Worm (Caenorhabditis elegans): ENCODE data around the gene gpd-3.

The gpd-3 gene

DNA sequence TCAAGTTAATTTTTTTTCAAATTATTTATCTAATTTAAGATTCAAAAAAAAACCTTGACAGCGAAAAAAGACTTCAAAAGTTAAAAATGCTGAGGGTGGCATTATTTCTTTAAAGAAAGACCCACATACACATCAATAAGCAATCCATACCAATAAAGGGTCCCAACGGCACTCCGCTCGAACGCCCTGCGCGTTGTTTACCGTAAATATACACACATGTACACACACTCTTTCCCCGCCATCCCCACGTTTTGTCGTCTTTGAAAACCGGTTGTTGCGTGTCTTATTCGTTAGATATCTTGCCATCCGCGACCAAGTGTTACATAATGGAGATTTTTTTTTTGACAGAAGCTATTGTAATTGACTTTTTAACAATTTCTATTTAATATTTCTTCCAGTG is 46.4 kb upstream of the gpd-3 start, which contains the start of gene gcc-1 (continued):
- TF ChIP-seq nhr-25 (tag; optimal IDR thresholded peaks at IDR 0.05; ENCODE audit: borderline replicate concordance, insufficient read depth): no peak
- TF ChIP-seq aly-2 (tag; optimal IDR thresholded peaks at IDR 0.05): no peak
- TF ChIP-seq dmd-6 (GFP tag; IDR thresholded peaks at IDR 0.05): peak; percentile 23; the same call in 1 of the 2 replicates
- peak in 1 of 2 experiments; percentile 47 for TF ChIP-seq lsy-2 (tag; optimal IDR thresholded peaks at IDR 0.05)
- peak; percentile 10 for TF ChIP-seq hlh-30 (tag; optimal IDR thresholded peaks at IDR 0.05; ENCODE audit: insufficient read depth)
- no peak for TF ChIP-seq lin-1 (GFP tag; IDR thresholded peaks at IDR 0.05)
- TF ChIP-seq daf-16 (GFP tag; optimal IDR thresholded peaks at IDR 0.05): no peak
- peak; percentile 10 for TF ChIP-seq daf-16 (tag; optimal IDR thresholded peaks at IDR 0.05)
- TF ChIP-seq F26F4.8 (GFP tag; conservative IDR thresholded peaks at IDR 0.05): no peak
- no peak for TF ChIP-seq zip-11 (GFP tag; IDR thresholded peaks at IDR 0.05)
- TF ChIP-seq rbr-2 (tag; optimal IDR thresholded peaks at IDR 0.05): peak; percentile 35
- TF ChIP-seq ZK546.5 (tag; optimal IDR thresholded peaks at IDR 0.05): no peak
- no peak for TF ChIP-seq nhr-41 (GFP tag; IDR thresholded peaks at IDR 0.05)
- TF ChIP-seq unc-39 (tag; optimal IDR thresholded peaks at IDR 0.05): no peak

DNA sequence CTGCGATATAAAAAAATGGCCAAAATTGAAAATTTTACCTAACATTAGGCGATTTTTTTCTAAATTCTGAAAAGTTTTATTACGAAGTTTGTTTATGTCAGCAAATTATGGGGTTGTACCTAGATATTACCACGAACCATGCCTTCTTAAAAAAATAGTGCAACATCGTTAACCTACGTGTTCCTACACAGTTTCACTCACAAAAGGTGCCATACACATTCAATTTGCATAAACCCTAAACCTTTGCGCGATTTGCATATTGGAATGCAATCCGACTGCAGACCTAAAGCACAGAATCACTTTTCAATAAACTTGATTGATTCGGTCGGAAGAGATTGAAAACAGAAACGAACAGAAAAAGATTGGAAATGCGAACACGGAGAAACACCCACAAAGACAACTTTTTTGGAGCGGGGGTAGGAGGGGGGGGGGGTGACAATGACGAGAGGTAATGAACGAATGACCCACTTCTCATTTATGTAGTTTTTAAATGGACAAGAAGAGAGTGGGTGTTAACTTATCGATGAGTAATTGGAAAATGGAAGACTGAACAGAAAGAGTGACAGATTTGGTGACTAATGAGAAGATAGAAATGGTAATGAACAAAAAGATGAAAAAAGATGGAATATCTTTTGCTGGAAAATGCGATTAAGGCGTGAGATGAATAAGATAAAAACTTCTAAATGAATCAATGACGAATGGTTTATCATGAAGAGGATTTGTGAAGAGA is 43.1 kb upstream of the gpd-3 start:
- TF ChIP-seq F26F4.8 (GFP tag; conservative IDR thresholded peaks at IDR 0.05) (no peak), snpc-1.2 (GFP tag; IDR thresholded peaks at IDR 0.05) (no peak), hlh-30 (tag; optimal IDR thresholded peaks at IDR 0.05; ENCODE audit: insufficient read depth) (no peak), aha-1 (tag) (peak; percentile 94), unc-130 (GFP tag; optimal IDR thresholded peaks at IDR 0.05) (no peak), nhr-28 (tag; optimal IDR thresholded peaks at IDR 0.05) (peak; percentile 36), daf-16 (GFP tag; optimal IDR thresholded peaks at IDR 0.05) (no peak), daf-16 (tag; optimal IDR thresholded peaks at IDR 0.05) (peak; percentile 4), unc-62 (GFP tag; optimal IDR thresholded peaks at IDR 0.05 in 1 of 2) (peak in 1 of 2 experiments; percentile 89), unc-62 (tag; optimal IDR thresholded peaks at IDR 0.05) (no peak), ceh-28 (tag; optimal IDR thresholded peaks at IDR 0.05) (no peak), Y48G9A.11 (GFP tag; IDR thresholded peaks at IDR 0.05) (no peak), mdl-1 (tag; optimal IDR thresholded peaks at IDR 0.05) (no peak), attf-4 (tag; optimal IDR thresholded peaks at IDR 0.05) (no peak), lin-1 (GFP tag; IDR thresholded peaks at IDR 0.05) (no peak), ZK337.2 (GFP tag; IDR thresholded peaks at IDR 0.05) (no peak), spr-3 (GFP tag; optimal IDR thresholded peaks at IDR 0.05) (no peak), T26A8.4 (GFP tag; IDR thresholded peaks at IDR 0.05) (no peak), ctbp-1 (GFP tag; IDR thresholded peaks at IDR 0.05) (no peak), daf-8 (GFP tag; IDR thresholded peaks at IDR 0.05) (no peak), F44E2.7 (GFP tag; IDR thresholded peaks at IDR 0.05) (no peak), hlh-11 (tag; optimal IDR thresholded peaks at IDR 0.05) (peak; percentile 18), lim-7 (GFP tag; IDR thresholded peaks at IDR 0.05) (no peak), dmd-6 (GFP tag; IDR thresholded peaks at IDR 0.05) (no peak)

DNA sequence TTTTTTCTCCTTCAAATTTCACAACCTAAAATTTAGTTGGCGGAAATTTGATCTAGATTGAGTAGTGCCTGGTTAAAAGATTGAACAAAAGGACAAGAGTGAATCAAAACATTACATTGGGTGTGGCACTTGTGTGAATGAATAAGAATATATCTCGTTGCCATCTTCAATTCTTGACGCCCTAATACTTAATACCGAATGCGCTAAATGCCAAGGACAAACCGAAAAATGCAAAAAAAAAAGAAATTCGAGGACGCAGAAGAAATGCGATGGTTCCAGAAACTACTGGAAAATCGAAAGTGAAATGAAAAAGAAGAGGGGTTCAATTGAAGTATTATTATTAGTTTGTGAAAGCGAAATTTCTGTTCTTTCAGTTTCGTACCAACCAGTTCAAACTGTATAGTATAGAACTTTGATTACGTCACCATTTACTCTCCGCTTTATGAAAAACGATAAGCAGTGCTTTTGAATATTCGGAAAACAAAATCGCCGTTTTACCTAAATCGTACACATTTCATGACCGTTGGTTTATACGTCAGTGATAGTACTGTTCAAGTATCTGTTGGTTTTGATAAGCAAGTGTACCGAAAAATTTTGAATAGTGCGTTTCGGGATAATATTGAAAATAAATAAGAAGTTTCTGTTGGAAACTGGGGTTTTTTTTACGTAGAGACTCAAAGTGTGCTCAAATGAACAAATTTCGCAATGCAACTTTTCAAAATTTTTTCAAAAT is 42.1 kb upstream of the gpd-3 start:
- TF ChIP-seq dmd-6 (GFP tag; IDR thresholded peaks at IDR 0.05): no peak
- TF ChIP-seq nhr-25 (tag; optimal IDR thresholded peaks at IDR 0.05; ENCODE audit: borderline replicate concordance, insufficient read depth): peak; percentile 26
- TF ChIP-seq gei-8 (GFP tag; optimal IDR thresholded peaks at IDR 0.05): no peak
- TF ChIP-seq daf-12 (tag; optimal IDR thresholded peaks at IDR 0.05): no peak
- TF ChIP-seq aha-1 (tag): no peak
- peak; percentile 30 for TF ChIP-seq pqm-1 (tag; optimal IDR thresholded peaks at IDR 0.05)
- peak; percentile 44 for TF ChIP-seq nhr-28 (tag; optimal IDR thresholded peaks at IDR 0.05)
- TF ChIP-seq nhr-102 (tag; optimal IDR thresholded peaks at IDR 0.05): no peak
- no peak for TF ChIP-seq daf-19 (GFP tag; conservative IDR thresholded peaks at IDR 0.05)
- peak; percentile 36 for TF ChIP-seq dve-1 (tag; optimal IDR thresholded peaks at IDR 0.05; ENCODE audit: insufficient read depth)
- TF ChIP-seq snpc-4 (tag; optimal IDR thresholded peaks at IDR 0.05): no peak
- no peak for TF ChIP-seq daf-16 (GFP tag; optimal IDR thresholded peaks at IDR 0.05)
- peak; percentile 85 for TF ChIP-seq daf-16 (tag; optimal IDR thresholded peaks at IDR 0.05)
